Fruit fly (Drosophila melanogaster): ENCODE measurements around the gene RpLP1.

RpLP1 gene

DNA sequence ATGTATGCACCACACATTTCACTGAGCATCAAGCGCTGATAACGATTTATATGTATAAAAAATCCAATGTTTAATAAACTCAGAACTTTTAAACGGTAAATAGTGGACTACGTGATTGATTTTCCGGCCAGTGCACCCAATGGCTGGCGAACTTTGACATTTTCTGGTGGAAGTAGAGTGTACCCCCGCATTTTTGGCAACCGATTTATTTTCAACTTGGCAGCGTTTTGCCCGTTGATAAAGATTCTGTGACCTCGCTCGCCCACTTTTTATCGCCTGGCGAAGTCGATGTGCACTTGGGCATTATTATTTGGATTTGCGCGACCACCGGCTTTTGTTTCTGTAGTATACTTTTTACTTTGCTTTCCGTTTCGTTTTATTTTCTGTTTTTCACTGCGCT is 5.9 kb upstream of the RpLP1 start:
- TF ChIP-seq insv (optimal IDR thresholded peaks at IDR 0.05) = no peak
- TF ChIP-seq ttk (optimal IDR thresholded peaks at IDR 0.05) = no peak
- TF ChIP-seq psq (optimal IDR thresholded peaks at IDR 0.05) = no peak
- TF ChIP-seq Myc (optimal IDR thresholded peaks at IDR 0.05) = no peak
- TF ChIP-seq h (optimal IDR thresholded peaks at IDR 0.05) = no peak
- TF ChIP-seq Sin3A (optimal IDR thresholded peaks at IDR 0.05) = no peak

DNA sequence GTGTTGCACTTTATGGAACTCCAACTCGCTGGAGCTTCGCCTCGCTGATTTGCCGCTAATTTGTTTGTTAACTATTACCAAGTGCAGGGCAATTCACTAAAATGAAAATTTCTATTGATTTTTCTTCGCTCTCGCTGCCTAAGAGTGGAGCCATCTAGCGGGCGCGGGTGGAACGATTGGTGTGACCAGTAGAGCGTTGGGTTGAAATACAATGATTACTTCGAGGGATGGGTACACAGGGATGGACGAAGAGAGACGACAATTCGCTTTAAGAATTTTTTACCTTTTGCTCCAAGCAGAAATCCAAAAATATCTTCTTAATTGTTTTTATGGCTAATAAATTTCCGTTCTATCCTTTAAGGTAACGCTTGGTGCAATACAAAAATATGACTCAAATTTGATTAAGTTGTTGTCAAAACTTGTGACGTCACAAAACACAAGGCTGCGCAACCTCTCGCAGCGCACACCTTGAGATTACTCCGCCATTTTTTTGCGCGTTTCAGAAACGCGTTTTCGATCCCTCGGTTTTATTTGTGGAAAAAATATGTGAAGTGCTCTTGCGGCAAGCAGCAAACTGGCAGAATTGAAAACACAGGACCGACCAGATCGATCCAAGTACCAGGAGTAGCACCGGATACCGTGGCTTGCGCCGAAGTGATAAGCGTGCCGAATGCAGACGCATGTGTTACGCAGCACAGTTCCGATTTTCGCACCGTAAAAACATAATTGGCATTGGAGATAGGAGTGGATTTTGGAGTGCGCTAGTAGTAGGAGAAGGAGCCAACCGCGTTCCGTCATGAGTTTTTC is 5.0 kb upstream of the RpLP1 start, which contains the start of the genes AP-2alpha and ebi:
Gene AP-2alpha, minus strand, starts transcription at position 185 of the 807 bp plus-strand sequence.
Gene ebi, plus strand, starts transcription at position 475 of the 807 bp plus-strand sequence.
- TF ChIP-seq ttk (optimal IDR thresholded peaks at IDR 0.05) = no peak
- no peak for TF ChIP-seq h (optimal IDR thresholded peaks at IDR 0.05)
- TF ChIP-seq psq (optimal IDR thresholded peaks at IDR 0.05) = no peak
- TF ChIP-seq insv (optimal IDR thresholded peaks at IDR 0.05) = no peak
- TF ChIP-seq Myc (optimal IDR thresholded peaks at IDR 0.05) = no peak
- TF ChIP-seq Sin3A (optimal IDR thresholded peaks at IDR 0.05) = no peak

DNA sequence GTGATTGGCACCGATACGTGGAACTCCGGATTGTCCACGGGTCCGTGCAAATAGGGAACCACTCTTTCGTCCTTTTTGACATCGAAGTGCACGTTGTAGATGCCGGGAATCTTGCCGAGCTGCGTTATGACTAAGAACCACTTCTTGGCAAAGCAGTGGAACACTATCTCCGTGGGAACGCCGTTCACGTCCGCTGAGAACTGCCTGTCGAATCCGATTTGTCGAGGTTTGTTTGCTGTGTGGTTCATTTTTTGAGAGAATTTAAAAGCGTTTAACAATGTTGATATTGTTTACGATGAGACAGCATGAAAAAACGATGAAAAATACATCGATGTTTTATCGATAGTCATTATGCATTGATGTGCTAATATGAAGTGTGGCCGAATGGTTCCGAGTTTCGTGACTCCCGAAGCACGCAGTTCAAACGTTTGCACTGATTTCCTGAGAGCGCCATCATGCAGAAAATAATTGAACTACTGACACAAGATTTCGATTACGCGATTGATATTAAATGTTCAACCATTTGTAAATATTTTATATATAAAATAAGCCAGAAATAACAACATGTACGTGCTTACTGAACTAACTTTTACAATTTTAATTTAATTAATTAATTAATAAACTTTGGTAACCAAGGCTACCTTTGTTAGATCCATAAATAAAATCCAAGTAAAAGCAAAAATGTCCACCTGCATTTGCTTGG is 1.5 kb downstream of the RpLP1 start, which contains the start of the genes CG11885 and CG13692:
Gene CG11885, minus strand, starts transcription at position 332 of the 703 bp plus-strand sequence.
Gene CG13692, plus strand, starts transcription at position 653 of the 703 bp plus-strand sequence.
- no peak for TF ChIP-seq psq (optimal IDR thresholded peaks at IDR 0.05)
- no peak for TF ChIP-seq Sin3A (optimal IDR thresholded peaks at IDR 0.05)
- no peak for TF ChIP-seq insv (optimal IDR thresholded peaks at IDR 0.05)
- no peak for TF ChIP-seq h (optimal IDR thresholded peaks at IDR 0.05)
- TF ChIP-seq Myc (optimal IDR thresholded peaks at IDR 0.05) = no peak
- TF ChIP-seq ttk (optimal IDR thresholded peaks at IDR 0.05) = no peak

DNA sequence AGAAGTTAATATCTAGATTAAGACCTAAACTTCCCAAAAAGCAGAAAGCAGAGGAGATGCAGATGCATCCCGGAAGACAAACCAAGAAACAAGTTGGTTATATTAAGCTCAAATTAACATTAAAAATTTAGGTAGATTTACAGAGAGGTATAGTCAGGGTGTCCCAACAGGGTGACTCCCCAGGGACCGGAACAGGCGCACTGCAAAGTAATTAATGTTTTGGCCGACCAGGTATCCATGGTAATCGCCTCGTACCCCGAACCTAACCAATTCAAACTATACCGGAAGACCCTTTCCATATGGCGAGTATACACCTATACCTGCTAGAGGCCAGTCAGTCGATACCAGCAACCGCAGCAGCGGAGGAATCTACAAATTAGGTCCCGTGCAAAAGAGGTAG is 2.8 kb downstream of the RpLP1 start, which contains the start of gene BBS8:
Gene BBS8, plus strand, starts transcription at position 301 of the 400 bp plus-strand sequence.
- TF ChIP-seq Myc (optimal IDR thresholded peaks at IDR 0.05) (no peak), ttk (optimal IDR thresholded peaks at IDR 0.05) (no peak), insv (optimal IDR thresholded peaks at IDR 0.05) (no peak), Sin3A (optimal IDR thresholded peaks at IDR 0.05) (no peak), psq (optimal IDR thresholded peaks at IDR 0.05) (no peak), h (optimal IDR thresholded peaks at IDR 0.05) (no peak)

DNA sequence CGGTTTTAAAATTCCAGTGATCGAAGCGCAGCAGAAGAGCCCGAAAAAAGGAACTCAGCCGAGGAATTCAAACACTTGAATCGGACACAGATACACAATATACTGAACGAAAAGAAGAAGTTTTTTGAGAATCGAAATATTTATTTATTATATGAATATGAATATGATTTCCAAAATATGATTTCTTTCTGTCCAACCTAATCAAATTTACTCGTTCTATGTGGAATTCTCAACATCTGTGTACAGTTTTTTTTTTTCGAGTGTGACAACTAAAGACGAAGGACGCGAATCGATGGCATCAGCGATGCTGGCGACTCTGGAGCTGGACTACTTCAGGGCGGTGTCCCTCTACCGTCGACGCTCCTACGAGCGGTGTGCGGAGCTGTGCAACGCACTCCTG is 3.4 kb downstream of the RpLP1 start:
- no peak for TF ChIP-seq insv (optimal IDR thresholded peaks at IDR 0.05)
- no peak for TF ChIP-seq h (optimal IDR thresholded peaks at IDR 0.05)
- no peak for TF ChIP-seq Sin3A (optimal IDR thresholded peaks at IDR 0.05)
- TF ChIP-seq psq (optimal IDR thresholded peaks at IDR 0.05) = no peak
- TF ChIP-seq Myc (optimal IDR thresholded peaks at IDR 0.05) = no peak
- TF ChIP-seq ttk (optimal IDR thresholded peaks at IDR 0.05) = no peak

DNA sequence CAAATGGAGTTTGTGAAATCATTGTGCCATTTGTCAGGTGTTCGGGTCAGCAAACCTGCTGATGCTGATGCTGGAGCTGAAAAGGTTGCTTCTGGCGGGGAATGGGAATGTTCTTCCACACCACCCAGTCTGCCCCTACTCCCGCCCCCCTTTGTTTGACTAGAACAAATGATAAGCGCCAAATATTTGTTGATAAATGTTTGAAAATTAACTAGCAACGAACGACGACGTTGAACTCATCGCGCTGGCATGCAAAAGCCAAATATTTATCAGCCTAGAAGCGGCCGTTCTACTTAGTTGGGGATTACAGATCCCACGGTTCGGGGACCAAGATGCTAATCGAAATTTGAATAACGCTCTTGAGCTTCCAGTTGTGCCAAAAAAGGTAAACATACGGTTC is 5.7 kb downstream of the RpLP1 start:
- no peak for TF ChIP-seq Myc (optimal IDR thresholded peaks at IDR 0.05)
- no peak for TF ChIP-seq ttk (optimal IDR thresholded peaks at IDR 0.05)
- TF ChIP-seq h (optimal IDR thresholded peaks at IDR 0.05) = no peak
- no peak for TF ChIP-seq psq (optimal IDR thresholded peaks at IDR 0.05)
- TF ChIP-seq Sin3A (optimal IDR thresholded peaks at IDR 0.05) = no peak
- no peak for TF ChIP-seq insv (optimal IDR thresholded peaks at IDR 0.05)

DNA sequence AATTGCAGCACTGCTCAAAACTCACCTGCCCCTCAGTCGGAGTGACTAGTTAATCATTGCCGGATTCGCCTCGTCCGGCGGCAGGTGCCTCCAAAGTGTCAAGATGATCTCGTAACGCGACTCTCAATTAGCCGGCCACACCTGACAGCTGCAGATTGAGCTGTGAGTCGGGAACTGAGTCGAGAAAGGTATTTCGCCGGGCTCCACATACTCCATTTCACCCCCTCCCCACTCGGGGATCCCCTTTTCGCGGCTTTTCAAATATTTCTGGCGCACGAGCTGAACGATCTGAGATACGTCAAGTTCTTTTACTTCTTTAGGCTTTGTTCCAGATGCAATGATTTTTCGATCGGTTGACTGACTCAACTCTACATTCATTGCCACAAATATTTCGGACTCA is 6.7 kb downstream of the RpLP1 start:
- no peak for TF ChIP-seq Myc (optimal IDR thresholded peaks at IDR 0.05)
- TF ChIP-seq insv (optimal IDR thresholded peaks at IDR 0.05) = no peak
- no peak for TF ChIP-seq h (optimal IDR thresholded peaks at IDR 0.05)
- TF ChIP-seq Sin3A (optimal IDR thresholded peaks at IDR 0.05) = no peak
- TF ChIP-seq ttk (optimal IDR thresholded peaks at IDR 0.05) = no peak
- TF ChIP-seq psq (optimal IDR thresholded peaks at IDR 0.05) = no peak

DNA sequence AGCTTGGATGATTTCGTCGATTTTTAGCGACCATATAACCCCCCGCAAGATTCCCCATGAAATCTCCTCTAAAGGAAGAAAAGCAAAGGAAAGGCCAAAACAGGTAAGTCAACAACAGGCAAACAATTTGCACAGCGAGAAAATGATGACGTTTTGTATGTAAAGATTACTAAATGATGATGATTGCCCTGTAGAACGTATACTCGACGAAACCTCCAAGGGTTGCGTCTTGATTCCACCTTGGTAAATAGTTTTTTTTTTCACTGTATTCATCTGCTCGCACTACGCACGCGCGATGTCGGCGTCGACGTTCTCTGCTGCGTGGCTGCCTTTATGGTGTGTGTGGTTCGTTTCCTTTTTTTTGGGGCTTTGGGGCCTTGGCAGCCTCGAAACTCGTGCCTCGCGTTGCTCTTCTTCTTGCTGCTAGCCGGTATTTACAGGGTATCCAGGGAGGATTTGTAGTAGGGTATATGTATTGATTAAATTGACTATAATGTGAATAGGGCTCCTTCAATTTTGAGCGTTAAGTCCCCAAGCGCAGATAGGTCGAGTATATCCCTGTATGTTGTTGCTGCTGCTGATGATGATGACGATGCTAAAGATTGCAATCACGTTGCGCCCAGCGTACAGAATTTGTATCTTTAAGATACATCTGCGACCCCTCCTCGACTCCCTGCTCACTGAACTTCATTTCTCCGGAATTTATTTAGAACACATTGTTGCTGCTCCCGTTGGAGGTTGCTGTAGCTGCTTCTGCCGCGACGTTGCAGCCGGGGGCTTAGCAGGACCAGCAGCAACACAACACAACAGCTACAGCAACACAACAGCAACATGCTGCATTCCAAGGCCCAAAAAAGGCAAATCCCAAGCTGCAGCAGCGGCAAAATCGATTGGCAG is 7.8 kb downstream of the RpLP1 start:
- no peak for TF ChIP-seq insv (optimal IDR thresholded peaks at IDR 0.05)
- no peak for TF ChIP-seq Sin3A (optimal IDR thresholded peaks at IDR 0.05)
- no peak for TF ChIP-seq h (optimal IDR thresholded peaks at IDR 0.05)
- TF ChIP-seq psq (optimal IDR thresholded peaks at IDR 0.05) = no peak
- no peak for TF ChIP-seq ttk (optimal IDR thresholded peaks at IDR 0.05)
- TF ChIP-seq Myc (optimal IDR thresholded peaks at IDR 0.05) = no peak

DNA sequence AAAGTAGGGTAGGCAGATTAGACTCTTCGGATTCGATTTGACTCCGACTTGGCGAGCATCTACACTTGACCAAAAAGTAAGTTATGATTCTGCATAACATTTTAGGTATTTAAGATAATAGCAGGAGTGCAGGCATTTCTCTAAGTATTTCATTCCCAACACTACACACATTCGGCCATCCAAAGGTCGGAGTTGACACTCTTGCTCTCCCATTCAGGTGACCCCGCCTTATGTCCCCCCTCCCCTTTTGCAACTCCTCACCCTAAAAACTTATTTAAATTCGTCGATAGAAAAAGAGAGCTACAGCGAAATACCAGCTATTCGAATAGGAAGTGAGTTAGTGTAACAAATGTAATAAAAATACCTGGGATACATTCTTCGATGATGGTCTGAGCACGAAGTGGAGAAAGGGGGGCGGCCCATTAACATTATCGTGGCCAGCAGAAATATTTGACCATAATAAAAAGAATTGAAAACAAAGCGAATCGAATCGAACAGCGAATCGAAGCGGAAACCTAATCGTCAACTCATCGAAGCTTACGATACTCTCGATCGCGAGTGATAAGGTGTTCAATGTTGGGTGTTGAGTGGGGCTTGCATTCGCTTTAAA is 8.7 kb downstream of the RpLP1 start:
- no peak for TF ChIP-seq Myc (optimal IDR thresholded peaks at IDR 0.05)
- TF ChIP-seq Sin3A (optimal IDR thresholded peaks at IDR 0.05) = no peak
- TF ChIP-seq psq (optimal IDR thresholded peaks at IDR 0.05) = no peak
- no peak for TF ChIP-seq h (optimal IDR thresholded peaks at IDR 0.05)
- no peak for TF ChIP-seq insv (optimal IDR thresholded peaks at IDR 0.05)

DNA sequence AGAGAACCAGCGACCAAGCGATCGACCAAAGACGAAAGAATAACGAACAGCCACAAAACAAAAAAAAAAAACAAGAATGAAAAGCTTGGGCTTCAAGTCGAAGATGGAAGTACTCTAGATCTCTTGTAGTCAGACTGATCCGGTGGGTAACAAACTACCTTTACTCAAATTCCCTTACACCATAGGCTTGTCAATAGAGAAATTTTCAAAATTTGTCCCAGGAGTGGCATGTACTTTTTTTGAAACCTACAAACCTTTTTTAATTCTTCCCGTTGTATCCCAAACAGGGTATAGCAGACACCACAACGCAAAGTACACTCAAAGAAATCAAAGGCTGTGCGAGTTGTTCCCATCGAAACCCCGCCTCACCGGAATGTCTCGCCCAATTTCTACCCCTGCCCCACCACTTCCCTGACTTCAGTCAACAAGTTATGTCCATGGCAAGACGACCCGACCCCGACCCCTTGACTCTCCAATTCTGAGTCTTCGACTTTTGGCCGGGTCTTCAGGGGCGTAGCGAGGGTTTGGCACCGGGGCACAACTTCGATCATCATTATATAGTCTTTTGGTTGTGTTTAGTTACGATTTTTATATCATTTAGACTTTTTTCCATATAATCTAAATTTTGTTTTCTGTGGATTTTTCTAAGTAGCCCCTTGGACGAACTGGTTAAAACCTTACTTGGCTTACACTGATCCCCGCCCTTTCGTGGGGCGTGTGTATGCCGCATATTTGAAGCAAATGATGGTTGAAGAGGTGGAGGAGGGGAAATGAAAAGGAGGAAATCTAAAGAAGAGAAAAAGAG is 10.1 kb downstream of the RpLP1 start:
- TF ChIP-seq h (optimal IDR thresholded peaks at IDR 0.05) (no peak), Sin3A (optimal IDR thresholded peaks at IDR 0.05) (no peak), Myc (optimal IDR thresholded peaks at IDR 0.05) (no peak), psq (optimal IDR thresholded peaks at IDR 0.05) (no peak)

All from Kc167 (cell line).